Worm (Caenorhabditis elegans) whole organism, L1 larva: ENCODE measurements around the gene twk-24.
A peak's percentile ranks its signal among the peaks of the same experiment; 100 is the strongest.

Source experiments
- C04F5.9 ChIP-seq: sonication (generic microtip); optimal IDR thresholded peaks from 2 replicates; lab custom pipeline; 2016; ENCODE audit warnings: missing genetic modification characterization, missing compliant biosample characterization
- F16B12.6 ChIP-seq: fragments of 150-350 bp; optimal IDR thresholded peaks from 2 replicates; lab custom pipeline; 2014; ENCODE audit warnings: missing biosample characterization, missing genetic modification characterization
- alr-1 ChIP-seq: fragments of 200-800 bp; sonication (Bioruptor generic); optimal IDR thresholded peaks from 2 replicates; lab custom pipeline; 2018; ENCODE audit warnings: borderline replicate concordance, mild to moderate bottlenecking, missing genetic modification characterization, missing compliant biosample characterization
- aly-2 ChIP-seq: fragments of 150-350 bp; optimal IDR thresholded peaks from 2 replicates; lab custom pipeline; 2014; ENCODE audit warnings: missing biosample characterization, missing genetic modification characterization
- ama-1 ChIP-seq: fragments of 150-350 bp; optimal IDR thresholded peaks from 2 replicates; lab custom pipeline; 2014
- blmp-1 ChIP-seq: fragments of 150-350 bp; optimal IDR thresholded peaks from 2 replicates; lab custom pipeline; 2014; ENCODE audit warnings: missing biosample characterization, missing genetic modification characterization
- ceh-63 ChIP-seq: fragments of 200-800 bp; sonication (Bioruptor generic); optimal IDR thresholded peaks from 2 replicates; lab custom pipeline; 2018; ENCODE audit warnings: mild to moderate bottlenecking, missing genetic modification characterization, missing compliant biosample characterization
- ceh-88 ChIP-seq: fragments of 200-800 bp; sonication (Bioruptor generic); IDR thresholded peaks from 2 replicates; pipeline ENCODE4 v1.3.6; 2022; ENCODE audit warnings: missing genetic modification characterization, missing compliant biosample characterization
- ceh-90 ChIP-seq: sonication (generic microtip); optimal IDR thresholded peaks from 2 replicates; lab custom pipeline; 2016; ENCODE audit warnings: missing genetic modification characterization, missing compliant biosample characterization
- ces-1 ChIP-seq: fragments of 150-350 bp; optimal IDR thresholded peaks from 2 replicates; lab custom pipeline; 2014; ENCODE audit warnings: missing biosample characterization, missing genetic modification reagents, missing genetic modification characterization
- efl-1 ChIP-seq, 4 experiments: fragments of 150-350 bp; optimal IDR thresholded peaks in 3 of 4; peaks in 1 of 4; 1 replicate in 1 of 4; 2 replicates in 3 of 4; lab custom pipeline; 2014; ENCODE audit warnings: missing biosample characterization in 2 of 4, missing genetic modification characterization in 2 of 4, missing genetic modification reagents in 2 of 4
- egl-13 ChIP-seq: sonication (generic microtip); optimal IDR thresholded peaks from 2 replicates; lab custom pipeline; 2016; ENCODE audit warnings: missing genotype, missing genetic modification reagents, missing genetic modification characterization, missing compliant biosample characterization
- egl-27 ChIP-seq, 2 experiments: fragments of 150-350 bp in 1 of 2; sonication (generic microtip); optimal IDR thresholded peaks; 3 replicates each; lab custom pipeline; 2017 to 2018; ENCODE audit warnings: missing biosample characterization in 2 of 2, missing genetic modification characterization in 2 of 2, missing genetic modification reagents in 2 of 2
- elt-2 ChIP-seq: sonication (generic microtip); optimal IDR thresholded peaks from 2 replicates; lab custom pipeline; 2016; ENCODE audit warnings: missing genetic modification characterization, mild to moderate bottlenecking, inconsistent platforms, missing compliant biosample characterization, missing genetic modification reagents
- elt-3 ChIP-seq, 6 experiments: fragments of 150-350 bp in 1 of 6; sonication (generic microtip); optimal IDR thresholded peaks; 2 replicates each; lab custom pipeline; 2017 to 2018; ENCODE audit warnings: missing biosample characterization in 6 of 6, missing genetic modification characterization in 6 of 6, inconsistent platforms in 1 of 6
- ets-5 ChIP-seq: fragments of 200-800 bp; sonication (Bioruptor generic); IDR thresholded peaks from 2 replicates; pipeline ENCODE4 v1.3.6; 2022; ENCODE audit warnings: missing genetic modification characterization, missing compliant biosample characterization
- fkh-10 ChIP-seq: sonication (generic microtip); optimal IDR thresholded peaks from 2 replicates; lab custom pipeline; 2017; ENCODE audit warnings: missing biosample characterization, missing genetic modification reagents, missing genetic modification characterization
- fkh-4 ChIP-seq: sonication (generic microtip); optimal IDR thresholded peaks from 2 replicates; lab custom pipeline; 2016; ENCODE audit warnings: missing compliant biosample characterization, missing genetic modification characterization, borderline replicate concordance
- fkh-8 ChIP-seq: sonication (generic microtip); optimal IDR thresholded peaks from 2 replicates; lab custom pipeline; 2016; ENCODE audit warnings: mild to moderate bottlenecking, missing genetic modification characterization, missing compliant biosample characterization
- grh-1 ChIP-seq: fragments of 200-800 bp; sonication (Bioruptor generic); IDR thresholded peaks from 2 replicates; pipeline ENCODE4 v1.3.6; 2022; ENCODE audit warnings: missing genetic modification reagents, missing genetic modification characterization, missing compliant biosample characterization
- hlh-4 ChIP-seq: sonication (generic microtip); optimal IDR thresholded peaks from 2 replicates; lab custom pipeline; 2016; ENCODE audit warnings: mild to moderate bottlenecking, missing genetic modification characterization, missing compliant biosample characterization
- hpl-2 ChIP-seq: fragments of 150-350 bp; optimal IDR thresholded peaks from 2 replicates; lab custom pipeline; 2014; ENCODE audit warnings: missing biosample characterization, missing genetic modification reagents, missing genetic modification characterization
- irx-1 ChIP-seq: sonication (generic microtip); optimal IDR thresholded peaks from 2 replicates; lab custom pipeline; 2016; ENCODE audit warnings: missing genetic modification characterization, missing compliant biosample characterization
- jun-1 ChIP-seq: fragments of 150-350 bp; optimal IDR thresholded peaks from 2 replicates; lab custom pipeline; 2014; ENCODE audit warnings: missing biosample characterization, missing genetic modification reagents, missing genetic modification characterization
- lin-14 ChIP-seq: fragments of 200-800 bp; sonication (Bioruptor generic); optimal IDR thresholded peaks from 2 replicates; lab custom pipeline; 2018; ENCODE audit warnings: mild to moderate bottlenecking, missing genetic modification characterization, moderate library complexity, missing compliant biosample characterization
- lin-35 ChIP-seq, 2 experiments: fragments of 150-350 bp; optimal IDR thresholded peaks; 2 replicates each; lab custom pipeline; 2014; ENCODE audit warnings: missing biosample characterization in 2 of 2, missing genetic modification characterization in 2 of 2, missing genetic modification reagents in 2 of 2
- lir-3 ChIP-seq: sonication (generic microtip); optimal IDR thresholded peaks from 2 replicates; lab custom pipeline; 2016; ENCODE audit warnings: mild to moderate bottlenecking, missing genetic modification characterization, moderate library complexity, missing compliant biosample characterization; ENCODE audit not compliant: poor library complexity
- mdl-1 ChIP-seq, 2 experiments: fragments of 150-350 bp; optimal IDR thresholded peaks; 2 replicates each; lab custom pipeline; 2014 to 2017; ENCODE audit warnings: missing biosample characterization in 2 of 2, missing genetic modification characterization in 2 of 2, inconsistent platforms in 1 of 2
- mef-2 ChIP-seq: fragments of 150-350 bp; optimal IDR thresholded peaks from 2 replicates; lab custom pipeline; 2014; ENCODE audit warnings: missing biosample characterization, missing genetic modification characterization
- mep-1 ChIP-seq: fragments of 150-350 bp; optimal IDR thresholded peaks from 2 replicates; lab custom pipeline; 2014; ENCODE audit warnings: missing biosample characterization, missing genetic modification characterization
- nhr-20 ChIP-seq: sonication (generic microtip); optimal IDR thresholded peaks from 2 replicates; lab custom pipeline; 2016; ENCODE audit warnings: mild to moderate bottlenecking, missing genetic modification characterization, missing compliant biosample characterization
- nhr-237 ChIP-seq: fragments of 150-350 bp; optimal IDR thresholded peaks from 2 replicates; lab custom pipeline; 2014; ENCODE audit warnings: missing biosample characterization, missing genetic modification characterization
- nhr-28 ChIP-seq: fragments of 150-350 bp; optimal IDR thresholded peaks from 2 replicates; lab custom pipeline; 2014; ENCODE audit warnings: missing biosample characterization, missing genetic modification characterization
- nhr-47 ChIP-seq: sonication (generic microtip); optimal IDR thresholded peaks from 2 replicates; lab custom pipeline; 2016; ENCODE audit warnings: mild to moderate bottlenecking, missing genetic modification characterization, moderate library complexity, missing compliant biosample characterization
- nhr-77 ChIP-seq: fragments of 150-350 bp; optimal IDR thresholded peaks from 2 replicates; lab custom pipeline; 2014; ENCODE audit warnings: missing biosample characterization, missing genetic modification characterization
- nhr-85 ChIP-seq: sonication (generic microtip); peaks from one replicate; lab custom pipeline; 2016; ENCODE audit warnings: missing genetic modification characterization, inconsistent platforms, missing compliant biosample characterization
- pqm-1 ChIP-seq: sonication (generic microtip); optimal IDR thresholded peaks from 3 replicates; lab custom pipeline; 2017; ENCODE audit warnings: missing biosample characterization, missing genetic modification characterization
- rnt-1 ChIP-seq: sonication (generic microtip); optimal IDR thresholded peaks from 2 replicates; lab custom pipeline; 2016; ENCODE audit warnings: mild to moderate bottlenecking, missing genetic modification characterization, moderate library complexity, missing compliant biosample characterization
- skn-1 ChIP-seq: fragments of 150-350 bp; optimal IDR thresholded peaks from 2 replicates; lab custom pipeline; 2014; ENCODE audit warnings: missing biosample characterization, missing genetic modification characterization
- snpc-4 ChIP-seq: fragments of 150-350 bp; optimal IDR thresholded peaks from 2 replicates; lab custom pipeline; 2014; ENCODE audit warnings: missing biosample characterization, missing genetic modification characterization
- snu-23 ChIP-seq: sonication (generic microtip); optimal IDR thresholded peaks from 2 replicates; lab custom pipeline; 2016; ENCODE audit warnings: missing genetic modification characterization, missing compliant biosample characterization
- sptf-1 ChIP-seq: fragments of 150-350 bp; optimal IDR thresholded peaks from 2 replicates; lab custom pipeline; 2014; ENCODE audit warnings: missing biosample characterization, missing genetic modification characterization
- swsn-7 ChIP-seq: sonication (generic microtip); optimal IDR thresholded peaks from 2 replicates; lab custom pipeline; 2016; ENCODE audit warnings: missing genetic modification characterization, missing compliant biosample characterization
- tbx-2 ChIP-seq: sonication (generic microtip); optimal IDR thresholded peaks from 2 replicates; lab custom pipeline; 2016; ENCODE audit warnings: missing genetic modification characterization, missing compliant biosample characterization
- unc-130 ChIP-seq: fragments of 150-350 bp; optimal IDR thresholded peaks from 2 replicates; lab custom pipeline; 2017; ENCODE audit warnings: missing biosample characterization, missing genetic modification characterization, inconsistent platforms
- unc-30 ChIP-seq: sonication (generic microtip); optimal IDR thresholded peaks from 2 replicates; lab custom pipeline; 2017; ENCODE audit warnings: missing biosample characterization, missing genetic modification characterization
- unc-62 ChIP-seq: fragments of 150-350 bp; optimal IDR thresholded peaks from 2 replicates; lab custom pipeline; 2014; ENCODE audit warnings: missing biosample characterization, missing genetic modification reagents, missing genetic modification characterization
- unc-86 ChIP-seq: sonication (generic microtip); optimal IDR thresholded peaks from 2 replicates; lab custom pipeline; 2016; ENCODE audit warnings: missing genetic modification characterization, missing compliant biosample characterization
- xbp-1 ChIP-seq: sonication (generic microtip); optimal IDR thresholded peaks from 2 replicates; lab custom pipeline; 2016; ENCODE audit warnings: missing genetic modification characterization, missing compliant biosample characterization
- zag-1 ChIP-seq: fragments of 150-350 bp; optimal IDR thresholded peaks from 2 replicates; lab custom pipeline; 2014; ENCODE audit warnings: missing biosample characterization, missing genetic modification characterization
- zip-4 ChIP-seq: fragments of 200-800 bp; sonication (Bioruptor generic); optimal IDR thresholded peaks from 2 replicates; lab custom pipeline; 2018; ENCODE audit warnings: mild to moderate bottlenecking, missing genetic modification characterization, moderate library complexity, missing compliant biosample characterization
- ztf-11 ChIP-seq, 2 experiments: sonication (generic microtip); optimal IDR thresholded peaks; 2 replicates each; lab custom pipeline; 2016 to 2017; ENCODE audit warnings: missing genetic modification characterization in 2 of 2, missing biosample characterization in 1 of 2, missing compliant biosample characterization in 1 of 2

The twk-24 gene

DNA sequence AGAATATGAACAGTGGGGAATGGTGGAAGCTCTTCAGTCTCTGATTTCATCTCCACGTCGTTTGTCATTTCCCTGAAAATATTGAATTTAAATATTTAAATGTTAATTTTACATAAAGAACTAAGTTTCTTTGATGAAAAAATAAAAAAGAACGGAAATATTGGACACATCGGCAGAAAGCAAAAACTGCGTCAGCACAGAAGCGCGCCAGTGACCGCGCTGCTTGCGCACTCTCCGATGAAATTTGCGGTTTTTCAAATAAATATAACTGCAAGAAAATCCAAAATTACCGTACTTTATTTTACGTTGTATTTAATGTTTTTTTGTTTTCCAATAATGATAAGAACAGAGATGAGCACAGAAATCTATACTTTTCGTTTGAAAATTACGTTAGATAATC is 22.5 kb upstream of the twk-24 start, which contains the start of the genes srpa-68 and srh-16 (continued):
- TF ChIP-seq egl-13 (tag; lab: Kevin White, UChicago), result peak; percentile 88
- peak; percentile 82 for TF ChIP-seq aly-2
- TF ChIP-seq tbx-2 (tag; lab: Kevin White, UChicago), result peak; percentile 93
- TF ChIP-seq, all 84 proteins: peak for 65

DNA sequence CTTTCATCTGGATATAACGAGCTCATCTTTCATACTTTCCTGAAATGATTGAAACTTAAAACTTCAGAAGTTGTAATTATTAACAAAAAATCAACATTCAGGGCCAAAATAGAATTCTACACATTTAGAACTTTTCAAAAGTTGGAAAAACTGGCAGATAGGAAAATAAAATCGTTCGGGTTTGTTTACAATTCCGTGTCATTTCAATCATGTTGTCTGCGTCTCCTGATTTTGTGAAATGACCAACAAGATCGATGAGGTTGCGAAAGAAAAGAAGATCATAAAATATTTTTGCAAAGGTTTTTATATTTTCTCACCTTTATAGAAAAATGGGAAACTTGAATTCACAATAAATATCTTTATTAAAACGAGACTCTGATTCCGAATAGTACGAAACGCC is 19.5 kb upstream of the twk-24 start, which contains the start of gene rskd-1:
Gene rskd-1, minus strand, starts transcription at position 39 of the 400 bp plus-strand sequence.
- TF ChIP-seq lin-35 (GFP tag; optimal IDR thresholded peaks at IDR 0.05; lab: Kevin White, UChicago) (peak in 1 of 2 experiments; percentile 14), zag-1 (tag; lab: Kevin White, UChicago) (no peak), alr-1 (no peak), jun-1 (tag; lab: Kevin White, UChicago) (no peak), rnt-1 (tag; lab: Kevin White, UChicago) (no peak), swsn-7 (tag; lab: Kevin White, UChicago) (no peak), elt-3 (tag; optimal IDR thresholded peaks at IDR 0.05; lab: Kevin White, UChicago) (no peak), elt-2 (tag; lab: Kevin White, UChicago) (no peak), ceh-63 (no peak), unc-130 (tag; lab: Kevin White, UChicago) (no peak), unc-30 (no peak), blmp-1 (tag; lab: Kevin White, UChicago) (peak; percentile 36), ceh-88 (no peak), nhr-28 (tag; lab: Kevin White, UChicago) (no peak), mdl-1 (tag; optimal IDR thresholded peaks at IDR 0.05; lab: Kevin White, UChicago) (no peak), fkh-10 (GFP tag; lab: Kevin White, UChicago) (no peak), zip-4 (GFP tag; lab: Kevin White, UChicago) (no peak), nhr-20 (no peak), ztf-11 (tag; optimal IDR thresholded peaks at IDR 0.05; lab: Kevin White, UChicago) (no peak), hpl-2 (GFP tag; lab: Kevin White, UChicago) (no peak), fkh-8 (tag; lab: Kevin White, UChicago) (no peak), fkh-4 (tag; lab: Kevin White, UChicago) (no peak), grh-1 (GFP tag; lab: Robert Waterston, UW) (no peak), unc-86 (tag; lab: Kevin White, UChicago) (no peak), egl-27 (tag; optimal IDR thresholded peaks at IDR 0.05; lab: Kevin White, UChicago) (no peak), skn-1 (tag; lab: Kevin White, UChicago) (peak; percentile 6), efl-1 (optimal IDR thresholded peaks at IDR 0.05; lab: Kevin White, UChicago) (peak in 1 of 2 experiments; percentile 31), efl-1 (GFP tag; optimal IDR thresholded peaks at IDR 0.05 in 1 of 2; lab: Kevin White, UChicago) (peak; percentile 24 to 76), mep-1 (peak; percentile 47), ceh-90 (no peak), lin-14 (peak; percentile 53), xbp-1 (tag; lab: Kevin White, UChicago) (no peak), snpc-4 (tag; lab: Kevin White, UChicago) (no peak), snu-23 (GFP tag; lab: Kevin White, UChicago) (peak; percentile 29), C04F5.9 (no peak), lir-3 (no peak), nhr-237 (tag; lab: Kevin White, UChicago) (no peak), mef-2 (tag; lab: Kevin White, UChicago) (no peak), ces-1 (GFP tag; lab: Kevin White, UChicago) (no peak), sptf-1 (tag; lab: Kevin White, UChicago) (no peak), irx-1 (tag; lab: Kevin White, UChicago) (no peak), nhr-77 (tag; lab: Kevin White, UChicago) (no peak), nhr-47 (tag; lab: Kevin White, UChicago) (no peak), F16B12.6 (tag; lab: Kevin White, UChicago) (no peak), nhr-85 (tag; lab: Kevin White, UChicago) (no peak), unc-62 (no peak), ama-1 (lab: Kevin White, UChicago) (no peak), hlh-4 (tag; lab: Kevin White, UChicago) (no peak), ets-5 (GFP tag; lab: Robert Waterston, UW) (no peak), pqm-1 (tag; lab: Kevin White, UChicago) (no peak)
